Worm (Caenorhabditis elegans) whole organism, early embryonic: ENCODE measurements around the gene C01G5.4.

ENCODE experiments used
- ama-1 ChIP-seq: fragments of 150-350 bp; optimal IDR thresholded peaks from 2 replicates; lab custom pipeline; 2014
- ets-7 ChIP-seq: sonication (generic microtip); optimal IDR thresholded peaks from 2 replicates; lab custom pipeline; 2016; ENCODE audit warnings: missing genotype, missing genetic modification characterization, missing compliant biosample characterization
- flt-1 ChIP-seq: fragments of 200-800 bp; sonication (Bioruptor generic); IDR thresholded peaks from 2 replicates; pipeline ENCODE4 v1.3.6; 2022; ENCODE audit warnings: missing genetic modification characterization, missing compliant biosample characterization
- hmbx-1 ChIP-seq: sonication (generic microtip); optimal IDR thresholded peaks from 2 replicates; lab custom pipeline; 2016; ENCODE audit warnings: mild to moderate bottlenecking, missing genetic modification characterization, missing compliant biosample characterization
- hmg-4 ChIP-seq: fragments of 200-800 bp; sonication (Bioruptor generic); optimal IDR thresholded peaks from 2 replicates; lab custom pipeline; 2018; ENCODE audit warnings: mild to moderate bottlenecking, missing genetic modification characterization, missing compliant biosample characterization
- pes-1 ChIP-seq: fragments of 200-800 bp; sonication (Bioruptor generic); IDR thresholded peaks from 2 replicates; pipeline ENCODE4 v1.3.6; 2022; ENCODE audit warnings: missing genetic modification reagents, missing genetic modification characterization, missing compliant biosample characterization

- TF ChIP-seq ama-1 (lab: Kevin White, UChicago) = no peak
- TF ChIP-seq pes-1 (GFP tag; lab: Robert Waterston, UW) = no peak
- no peak for TF ChIP-seq hmbx-1 (tag; lab: Kevin White, UChicago)
- TF ChIP-seq ets-7 (tag; lab: Kevin White, UChicago) = no peak
- TF ChIP-seq flt-1 (GFP tag; lab: Robert Waterston, UW) = no peak
- TF ChIP-seq hmg-4 (GFP tag; lab: Kevin White, UChicago) = no peak
These were observed 7.0 kb upstream of the C01G5.4 start, which contains the start of gene C01G5.5 for ce11 chrIV:6524531-6524930.
